Fruit fly (Drosophila melanogaster): ENCODE measurements around the gene CG13887.
A peak's percentile ranks its signal among the peaks of the same experiment; 100 is the strongest.

DNA sequence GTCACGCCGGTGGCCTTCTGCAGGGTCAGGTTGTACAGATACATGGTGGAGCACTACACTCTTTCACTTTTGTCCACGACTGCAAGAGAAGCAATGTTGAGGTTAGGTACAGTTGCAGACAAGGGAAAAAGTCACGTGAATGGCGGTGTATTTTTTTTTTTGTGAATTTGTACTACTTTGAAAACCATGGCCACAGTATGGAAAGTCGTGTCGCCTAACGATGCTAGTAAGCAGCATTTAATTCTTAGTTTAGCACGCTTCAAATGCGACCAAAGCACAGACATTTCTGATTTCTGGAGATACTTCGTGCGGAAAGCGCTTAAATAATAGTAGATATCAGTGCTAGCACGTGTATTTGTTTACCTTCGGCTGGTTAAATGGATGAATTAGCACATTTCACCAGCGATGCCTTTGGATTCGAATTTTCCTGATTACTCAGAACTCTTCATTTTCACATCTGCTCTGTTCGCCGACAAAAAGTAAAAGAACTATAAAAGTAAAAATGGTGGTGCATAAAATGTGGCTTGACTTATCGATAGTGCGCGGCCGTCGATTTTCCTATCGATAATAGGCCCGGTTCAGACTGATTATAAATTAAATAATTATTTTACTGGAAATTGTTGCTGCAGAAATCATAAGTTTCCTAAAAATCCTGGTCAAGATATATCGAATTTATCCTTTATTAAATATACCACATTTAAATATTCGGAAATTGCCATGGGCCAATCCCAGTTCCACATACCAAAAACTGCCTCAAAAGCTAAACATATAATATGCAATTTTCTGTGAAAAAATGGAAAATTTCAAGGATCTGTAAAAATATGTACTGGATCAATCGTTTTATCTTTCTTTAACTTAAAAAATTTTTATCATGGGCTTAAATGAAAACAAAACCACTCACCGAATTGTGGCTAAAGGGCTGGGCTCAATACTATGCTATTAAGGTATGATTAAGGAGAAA lies 4.5 kb upstream of the CG13887 start, which contains the start of gene Sf3b3:
- 0 out of 2 replicates have a peak, but pooled peaks have one; percentile 18 for TF ChIP-seq Gug (GFP tag; IDR thresholded peaks at IDR 0.05)
- peak; percentile 10 for TF ChIP-seq CG10631 (GFP tag; optimal IDR thresholded peaks at IDR 0.05)
- TF ChIP-seq fd85E (GFP tag; optimal IDR thresholded peaks at IDR 0.05): peak; percentile 1
- TF ChIP-seq CG8632 (GFP tag; optimal IDR thresholded peaks at IDR 0.05): no peak
- no peak for TF ChIP-seq salr (GFP tag; optimal IDR thresholded peaks at IDR 0.05)
- no peak for TF ChIP-seq Hr38 (GFP tag; optimal IDR thresholded peaks at IDR 0.05)
- TF ChIP-seq CG6854 (GFP tag; optimal IDR thresholded peaks at IDR 0.05): peak; percentile 80
